Fruit fly (Drosophila melanogaster): ENCODE data around the gene CG34302.

The CG34302 gene

dm6 chr3R:9783240-9783917, 40.2 kb downstream of the CG34302 start (continued):
- TF ChIP-seq grau (tag; optimal IDR thresholded peaks at IDR 0.05) (peak; percentile 15), Awh (GFP tag; IDR thresholded peaks at IDR 0.05) (no peak), CG7963 (GFP tag; IDR thresholded peaks at IDR 0.05; ENCODE audit: partially characterized antibody) (no peak), CG10654 (GFP tag; optimal IDR thresholded peaks at IDR 0.05) (no peak), CG9609 (GFP tag; optimal IDR thresholded peaks at IDR 0.05) (no peak), fd96Cb (tag; optimal IDR thresholded peaks at IDR 0.05) (no peak), sens (GFP tag) (peak; percentile 25), CG6254 (GFP tag; optimal IDR thresholded peaks at IDR 0.05) (no peak), Doc3 (GFP tag; IDR thresholded peaks at IDR 0.05; ENCODE audit: partially characterized antibody) (no peak), D19B (GFP tag; optimal IDR thresholded peaks at IDR 0.05) (no peak), PHDP (tag; optimal IDR thresholded peaks at IDR 0.05) (peak; percentile 26), hb (GFP tag; IDR thresholded peaks at IDR 0.05; ENCODE audit: partially characterized antibody) (no peak), Mes4 (GFP tag; optimal IDR thresholded peaks at IDR 0.05) (no peak), Hr3 (GFP tag; optimal IDR thresholded peaks at IDR 0.05) (no peak), dimm (GFP tag; IDR thresholded peaks at IDR 0.05) (no peak), tgo (GFP tag; IDR thresholded peaks at IDR 0.05) (no peak), CG31365 (tag; optimal IDR thresholded peaks at IDR 0.05) (no peak), eyg (GFP tag; optimal IDR thresholded peaks at IDR 0.05) (no peak), bigmax (GFP tag; optimal IDR thresholded peaks at IDR 0.05) (peak; percentile 66), grn (GFP tag; optimal IDR thresholded peaks at IDR 0.05) (no peak), CG2202 (tag; optimal IDR thresholded peaks at IDR 0.05) (no peak), ase (GFP tag; IDR thresholded peaks at IDR 0.05) (no peak), CG42726 (GFP tag; IDR thresholded peaks at IDR 0.05; ENCODE audit: partially characterized antibody) (no peak), crol (GFP tag; IDR thresholded peaks at IDR 0.05) (no peak), CG8281 (tag; optimal IDR thresholded peaks at IDR 0.05) (no peak), jing (GFP tag; optimal IDR thresholded peaks at IDR 0.05) (no peak), CG12769 (tag; optimal IDR thresholded peaks at IDR 0.05) (no peak), CG16779 (GFP tag; IDR thresholded peaks at IDR 0.05) (no peak), tx (GFP tag; optimal IDR thresholded peaks at IDR 0.05) (no peak), Elba2 (GFP tag; optimal IDR thresholded peaks at IDR 0.05) (no peak), gcm (GFP tag; optimal IDR thresholded peaks at IDR 0.05) (no peak), CG32532 (GFP tag; IDR thresholded peaks at IDR 0.05) (no peak), nmo (GFP tag; optimal IDR thresholded peaks at IDR 0.05) (peak; percentile 5), CG11695 (GFP tag; IDR thresholded peaks at IDR 0.05) (no peak), gem (tag; optimal IDR thresholded peaks at IDR 0.05) (peak; percentile 73), E2f2 (GFP tag; IDR thresholded peaks at IDR 0.05) (no peak), kah (GFP tag; optimal IDR thresholded peaks at IDR 0.05) (no peak), cg (GFP tag; optimal IDR thresholded peaks at IDR 0.05) (no peak), run (tag; optimal IDR thresholded peaks at IDR 0.05) (no peak), CG12744 (GFP tag; optimal IDR thresholded peaks at IDR 0.05) (no peak), D19A (tag; optimal IDR thresholded peaks at IDR 0.05) (peak; percentile 1), CG18599 (GFP tag; optimal IDR thresholded peaks at IDR 0.05) (peak; percentile 7), CG2678 (tag; optimal IDR thresholded peaks at IDR 0.05) (peak; percentile 25), Dip3 (GFP tag; optimal IDR thresholded peaks at IDR 0.05) (no peak), prd (optimal IDR thresholded peaks at IDR 0.05) (no peak), prd (GFP tag; IDR thresholded peaks at IDR 0.05) (0 out of 3 replicates have a peak, but pooled peaks have one; percentile 17), Drgx (GFP tag; IDR thresholded peaks at IDR 0.05) (no peak), Asciz (GFP tag; optimal IDR thresholded peaks at IDR 0.05) (no peak), CG10565 (GFP tag; optimal IDR thresholded peaks at IDR 0.05) (no peak), Atf-2 (GFP tag; optimal IDR thresholded peaks at IDR 0.05) (no peak), dati (GFP tag; IDR thresholded peaks at IDR 0.05) (no peak)

Data from whole organism, embryonic.